Fruit fly (Drosophila melanogaster) whole organism, pupa: Measurements from ENCODE around the gene CG2202.

Source experiments
- CG12605 ChIP-seq: fragments of 200-800 bp; sonication (Bioruptor generic); IDR thresholded peaks from 2 replicates; pipeline ENCODE4 v1.3.6; 2022; ENCODE audit warnings: missing biosample characterization, missing genetic modification characterization
- CG13204 ChIP-seq: fragments of 200-800 bp; sonication (Bioruptor generic); optimal IDR thresholded peaks from 2 replicates; lab custom pipeline; 2018; ENCODE audit warnings: missing biosample characterization, mild to moderate bottlenecking, missing genetic modification characterization, moderate library complexity
- CG14655 ChIP-seq: fragments of 200-800 bp; sonication (Bioruptor generic); optimal IDR thresholded peaks from 3 replicates; lab custom pipeline; 2017; ENCODE audit warnings: mild to moderate bottlenecking, missing biosample characterization, missing genetic modification reagents, missing genetic modification characterization
- CG15710 ChIP-seq: fragments of 200-800 bp; sonication (Bioruptor generic); optimal IDR thresholded peaks from 2 replicates; lab custom pipeline; 2018; ENCODE audit warnings: missing biosample characterization, mild to moderate bottlenecking, missing genetic modification characterization, moderate library complexity
- CG17806 ChIP-seq: fragments of 200-800 bp; sonication (Bioruptor generic); optimal IDR thresholded peaks from 2 replicates; lab custom pipeline; 2018; ENCODE audit warnings: missing biosample characterization, mild to moderate bottlenecking, missing genetic modification characterization, moderate library complexity
- CG34367 ChIP-seq: fragments of 200-800 bp; sonication (Bioruptor generic); optimal IDR thresholded peaks from 2 replicates; lab custom pipeline; 2018; ENCODE audit warnings: missing biosample characterization, mild to moderate bottlenecking, missing genetic modification characterization
- CG8159 ChIP-seq: fragments of 200-800 bp; sonication (Bioruptor generic); optimal IDR thresholded peaks from 3 replicates; lab custom pipeline; 2018; ENCODE audit warnings: missing biosample characterization, mild to moderate bottlenecking, missing genetic modification characterization, moderate library complexity
- EcR ChIP-seq: fragments of 200-800 bp; sonication (Bioruptor generic); optimal IDR thresholded peaks from 3 replicates; lab custom pipeline; 2019; ENCODE audit warnings: missing biosample characterization, missing genetic modification characterization, mild to moderate bottlenecking, moderate library complexity, missing genetic modification reagents
- Ets98B ChIP-seq: fragments of 200-800 bp; sonication (Bioruptor generic); IDR thresholded peaks from 2 replicates; pipeline ENCODE4 v1.3.6; 2022; ENCODE audit warnings: missing biosample characterization, missing genetic modification characterization
- Pif1A ChIP-seq: fragments of 200-800 bp; sonication (Bioruptor generic); optimal IDR thresholded peaks from 3 replicates; lab custom pipeline; 2016; ENCODE audit warnings: missing biosample characterization, missing genetic modification characterization
- Pif1B ChIP-seq: fragments of 200-800 bp; sonication (Bioruptor generic); optimal IDR thresholded peaks from 3 replicates; lab custom pipeline; 2016; ENCODE audit warnings: missing biosample characterization, missing genetic modification characterization
- fd96Ca ChIP-seq: fragments of 200-800 bp; sonication (Bioruptor generic); IDR thresholded peaks from 3 replicates; pipeline ENCODE4 v1.3.6; 2022; ENCODE audit warnings: missing biosample characterization, missing genetic modification characterization
- gl ChIP-seq: fragments of 200-800 bp; sonication (Bioruptor generic); optimal IDR thresholded peaks from 2 replicates; lab custom pipeline; 2018; ENCODE audit warnings: missing biosample characterization, mild to moderate bottlenecking, missing genetic modification characterization

DNA sequence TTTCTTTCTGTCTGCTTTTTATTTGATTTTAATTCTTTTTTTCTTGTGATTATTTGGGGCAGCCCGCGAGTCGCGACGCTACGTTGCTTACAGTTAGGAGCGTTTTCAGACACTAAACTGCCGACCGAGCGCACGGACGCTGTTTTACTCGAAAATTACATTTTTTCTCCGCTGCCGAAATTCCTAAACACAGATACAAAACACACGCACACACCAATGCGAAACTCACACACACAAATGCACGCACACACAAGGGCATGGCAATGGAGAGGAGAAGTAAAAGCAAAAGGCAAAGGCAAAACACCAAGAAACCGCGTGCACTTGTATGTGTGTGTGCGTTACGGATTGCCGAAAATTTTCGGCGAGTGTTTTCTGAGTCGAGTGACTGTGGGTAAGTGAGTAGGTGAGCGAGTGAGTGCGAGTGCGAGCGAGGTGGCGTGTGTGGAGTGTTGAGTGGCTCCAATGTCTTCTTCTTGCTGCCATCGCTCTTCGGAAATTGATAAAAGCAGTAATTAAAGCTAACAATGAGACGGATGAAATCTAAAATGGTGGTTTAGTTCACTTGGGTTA is 33.0 kb upstream of the CG2202 start:
- no peak for TF ChIP-seq Pif1B
- TF ChIP-seq CG8159 = no peak
- TF ChIP-seq CG14655 (GFP tag; lab: Kevin White, UChicago) = no peak
- no peak for TF ChIP-seq CG13204 (GFP tag; lab: Kevin White, UChicago)
- no peak for TF ChIP-seq Pif1A (GFP tag; lab: Kevin White, UChicago)
- TF ChIP-seq fd96Ca (GFP tag; lab: Robert Waterston, UW) = no peak
- TF ChIP-seq CG34367 (tag; lab: Kevin White, UChicago) = no peak
- TF ChIP-seq Ets98B (GFP tag; lab: Robert Waterston, UW) = no peak
- no peak for TF ChIP-seq EcR (GFP tag; lab: Kevin White, UChicago)
- TF ChIP-seq CG17806 (tag; lab: Kevin White, UChicago) = no peak
- no peak for TF ChIP-seq gl (tag; lab: Kevin White, UChicago)
- no peak for TF ChIP-seq CG15710 (tag; lab: Kevin White, UChicago)
- no peak for TF ChIP-seq CG12605
